Fruit fly (Drosophila melanogaster) whole organism, wandering third instar larva: ENCODE data around the gene mbf1.

ENCODE experiments used
- Abd-B ChIP-seq: fragments of >200 bp; optimal IDR thresholded peaks from 2 replicates; lab custom pipeline; 2017; ENCODE audit warnings: missing biosample characterization, missing genetic modification characterization
- CG32264 ChIP-seq: fragments of 200-800 bp; sonication (Bioruptor generic); optimal IDR thresholded peaks from 2 replicates; lab custom pipeline; 2016; ENCODE audit warnings: missing biosample characterization, missing genetic modification characterization
- CG9705 ChIP-seq: fragments of 200-800 bp; sonication (Bioruptor generic); optimal IDR thresholded peaks from 2 replicates; lab custom pipeline; 2018; ENCODE audit warnings: missing biosample characterization, mild to moderate bottlenecking, missing genetic modification characterization
- CrebA ChIP-seq: fragments of 200-800 bp; sonication (Bioruptor generic); optimal IDR thresholded peaks from 2 replicates; lab custom pipeline; 2016; ENCODE audit warnings: missing biosample characterization, mild to moderate bottlenecking, missing genetic modification characterization, borderline replicate concordance
- Dfd ChIP-seq: fragments of >200 bp; optimal IDR thresholded peaks from 2 replicates; lab custom pipeline; 2017; ENCODE audit warnings: missing biosample characterization, missing genetic modification characterization
- Dif ChIP-seq: fragments of 200-275, 200-300 bp; sonication (Bioruptor generic); optimal IDR thresholded peaks from 2 replicates; lab custom pipeline; 2018; ENCODE audit warnings: missing biosample characterization, missing genetic modification characterization; ENCODE audit not compliant: partially characterized antibody
- GATAd ChIP-seq: sonication (Bioruptor generic); optimal IDR thresholded peaks from 2 replicates; lab custom pipeline; 2016; ENCODE audit warnings: missing biosample characterization, missing genetic modification characterization
- HLH106 ChIP-seq: fragments of 200-800 bp; optimal IDR thresholded peaks from 3 replicates; lab custom pipeline; 2019; ENCODE audit warnings: missing biosample characterization, mild to moderate bottlenecking, missing genetic modification characterization, moderate library complexity
- Hnf4 ChIP-seq: fragments of 200-800 bp; sonication (Bioruptor generic); optimal IDR thresholded peaks from 2 replicates; lab custom pipeline; 2016; ENCODE audit warnings: missing biosample characterization, mild to moderate bottlenecking, missing genetic modification characterization
- Hr78 ChIP-seq: fragments of >200 bp; optimal IDR thresholded peaks from 2 replicates; lab custom pipeline; 2017; ENCODE audit warnings: missing biosample characterization, missing genetic modification characterization
- Hr83 ChIP-seq: fragments of 200-300 bp; sonication (Bioruptor generic); optimal IDR thresholded peaks from 2 replicates; lab custom pipeline; 2016; ENCODE audit warnings: missing biosample characterization, mild to moderate bottlenecking, missing genetic modification characterization, moderate library complexity; ENCODE audit not compliant: poor library complexity, severe bottlenecking
- Jra ChIP-seq: sonication (Bioruptor generic); optimal IDR thresholded peaks from 2 replicates; lab custom pipeline; 2016; ENCODE audit warnings: missing biosample characterization, missing genetic modification characterization
- Mio ChIP-seq: sonication (Bioruptor generic); optimal IDR thresholded peaks from 2 replicates; lab custom pipeline; 2016; ENCODE audit warnings: missing biosample characterization, missing genetic modification characterization
- Myc ChIP-seq: fragments of >200 bp; optimal IDR thresholded peaks from 2 replicates; lab custom pipeline; 2017
- N ChIP-seq: fragments of >200 bp; optimal IDR thresholded peaks from 2 replicates; lab custom pipeline; 2018; ENCODE audit warnings: missing biosample characterization, missing external identifiers, missing genetic modification characterization
- OdsH ChIP-seq: fragments of 200-800 bp; sonication (Bioruptor generic); optimal IDR thresholded peaks from 2 replicates; lab custom pipeline; 2016; ENCODE audit warnings: missing biosample characterization, mild to moderate bottlenecking, missing genetic modification characterization
- Rel ChIP-seq, 2 experiments: fragments of 200-800 bp; sonication (Bioruptor generic) in 1 of 2; optimal IDR thresholded peaks; 2 replicates in 1 of 2; 3 replicates in 1 of 2; lab custom pipeline; 2016 to 2019; ENCODE audit warnings: mild to moderate bottlenecking in 2 of 2, missing biosample characterization in 2 of 2, missing genetic modification characterization in 2 of 2, moderate library complexity in 1 of 2
- Sp1 ChIP-seq: fragments of 200-800 bp; sonication (Bioruptor generic); optimal IDR thresholded peaks from 3 replicates; lab custom pipeline; 2019; ENCODE audit warnings: missing biosample characterization, mild to moderate bottlenecking, missing genetic modification characterization, moderate library complexity
- Vsx2 ChIP-seq: fragments of 200-300, 225-300 bp; sonication (Bioruptor generic); optimal IDR thresholded peaks from 2 replicates; lab custom pipeline; 2018; ENCODE audit warnings: missing biosample characterization, missing genetic modification characterization; ENCODE audit not compliant: partially characterized antibody
- br ChIP-seq: fragments of 200-800 bp; sonication (Bioruptor generic); optimal IDR thresholded peaks from 2 replicates; lab custom pipeline; 2016; ENCODE audit warnings: missing biosample characterization, missing genetic modification characterization
- brk ChIP-seq: fragments of 200-800 bp; sonication (Bioruptor generic); optimal IDR thresholded peaks from 2 replicates; lab custom pipeline; 2016; ENCODE audit warnings: missing biosample characterization, mild to moderate bottlenecking, missing genetic modification characterization
- dl ChIP-seq, 2 experiments: fragments of 175-275, 200-275 bp in 1 of 2; fragments of 200-275 bp in 1 of 2; sonication (Bioruptor generic); optimal IDR thresholded peaks; lab custom pipeline; 2018; ENCODE audit warnings: mild to moderate bottlenecking in 2 of 2, missing biosample characterization in 2 of 2, missing genetic modification characterization in 2 of 2, moderate library complexity in 2 of 2; ENCODE audit not compliant: partially characterized antibody in 2 of 2, insufficient read depth in 1 of 2
- dmrt93B ChIP-seq: fragments of 200-800 bp; sonication (Bioruptor generic); optimal IDR thresholded peaks from 2 replicates; lab custom pipeline; 2018; ENCODE audit warnings: missing biosample characterization, mild to moderate bottlenecking, missing genetic modification characterization
- dsf ChIP-seq: sonication (Bioruptor generic); optimal IDR thresholded peaks from 2 replicates; lab custom pipeline; 2016; ENCODE audit warnings: missing biosample characterization, missing genetic modification characterization, borderline replicate concordance
- ey ChIP-seq: fragments of 200-800 bp; sonication (Bioruptor generic); optimal IDR thresholded peaks from 2 replicates; lab custom pipeline; 2016; ENCODE audit warnings: missing biosample characterization, missing genetic modification characterization
- foxo ChIP-seq, 2 experiments: fragments of 200-800 bp; sonication (Bioruptor generic); optimal IDR thresholded peaks; 2 replicates in 1 of 2; 3 replicates in 1 of 2; lab custom pipeline; 2016 to 2017; ENCODE audit warnings: missing biosample characterization in 2 of 2, missing genetic modification characterization in 2 of 2
- fru ChIP-seq: fragments of 200-800 bp; sonication (Bioruptor generic); optimal IDR thresholded peaks from 3 replicates; lab custom pipeline; 2016; ENCODE audit warnings: missing biosample characterization, mild to moderate bottlenecking, missing genetic modification characterization
- h ChIP-seq: fragments of 200-800 bp; sonication (Bioruptor generic); optimal IDR thresholded peaks from 3 replicates; lab custom pipeline; 2016; ENCODE audit warnings: missing biosample characterization, mild to moderate bottlenecking, missing genetic modification characterization
- jim ChIP-seq: fragments of 175-275, 200-325 bp; sonication (Bioruptor generic); optimal IDR thresholded peaks from 2 replicates; lab custom pipeline; 2016; ENCODE audit warnings: missing biosample characterization, mild to moderate bottlenecking, missing genetic modification characterization
- lola ChIP-seq: fragments of >200 bp; optimal IDR thresholded peaks from 2 replicates; lab custom pipeline; 2017; ENCODE audit warnings: missing biosample characterization, missing genetic modification characterization
- pan ChIP-seq: fragments of >200 bp; optimal IDR thresholded peaks from 2 replicates; lab custom pipeline; 2017
- psq ChIP-seq: fragments of 200-800 bp; sonication (Bioruptor generic); optimal IDR thresholded peaks from 3 replicates; lab custom pipeline; 2017; ENCODE audit warnings: missing biosample characterization, mild to moderate bottlenecking, missing genetic modification characterization, moderate library complexity
- rgr ChIP-seq: fragments of 200-800 bp; sonication (Bioruptor generic); optimal IDR thresholded peaks from 3 replicates; lab custom pipeline; 2016; ENCODE audit warnings: missing biosample characterization, mild to moderate bottlenecking, missing genetic modification characterization
- sage ChIP-seq: fragments of 200-800 bp; sonication (Bioruptor generic); optimal IDR thresholded peaks from 2 replicates; lab custom pipeline; 2016; ENCODE audit warnings: missing biosample characterization, mild to moderate bottlenecking, missing genetic modification characterization
- sv ChIP-seq: fragments of 200-800 bp; sonication (Bioruptor generic); optimal IDR thresholded peaks from 3 replicates; lab custom pipeline; 2016; ENCODE audit warnings: missing biosample characterization, missing genetic modification characterization
- tai ChIP-seq: sonication (Bioruptor generic); optimal IDR thresholded peaks from 2 replicates; lab custom pipeline; 2016; ENCODE audit warnings: missing biosample characterization, missing genetic modification characterization
- usp ChIP-seq: fragments of >200 bp; optimal IDR thresholded peaks from 2 replicates; lab custom pipeline; 2017; ENCODE audit warnings: missing biosample characterization, missing genetic modification characterization
- woc ChIP-seq: sonication (Bioruptor generic); optimal IDR thresholded peaks from 2 replicates; lab custom pipeline; 2016; ENCODE audit warnings: missing biosample characterization, mild to moderate bottlenecking, missing genetic modification characterization

Gene mbf1

dm6 chr3L:16582678-16583315 lies 8.6 kb downstream of the mbf1 start, which contains the start of gene Rpn12:
Gene Rpn12, plus strand, starts transcription at chr3L:16583028.
- no peak for TF ChIP-seq CrebA (GFP tag; lab: Kevin White, UChicago)
- peak; percentile 29 for TF ChIP-seq Hr83 (GFP tag; lab: Kevin White, UChicago)
- TF ChIP-seq dl (GFP tag; optimal IDR thresholded peaks at IDR 0.05; lab: Kevin White, UChicago; ENCODE audit: insufficient read depth in 1 of 2, partially characterized antibody in 2 of 2): no peak
- no peak for TF ChIP-seq lola (GFP tag; lab: Kevin White, UChicago)
- TF ChIP-seq Rel (GFP tag; optimal IDR thresholded peaks at IDR 0.05; lab: Kevin White, UChicago): no peak
- TF ChIP-seq Rel (tag; optimal IDR thresholded peaks at IDR 0.05; lab: Kevin White, UChicago): peak; percentile 50
- TF ChIP-seq woc (GFP tag; lab: Kevin White, UChicago): peak; percentile 45
- peak; percentile 42 for TF ChIP-seq Sp1 (GFP tag; lab: Kevin White, UChicago)
- peak; percentile 33 for TF ChIP-seq ey (GFP tag; lab: Kevin White, UChicago)
- TF ChIP-seq brk (GFP tag; lab: Kevin White, UChicago): no peak
- no peak for TF ChIP-seq tai (GFP tag; lab: Kevin White, UChicago)
- peak; percentile 49 for TF ChIP-seq h (GFP tag; lab: Kevin White, UChicago)
- no peak for TF ChIP-seq pan (lab: Kevin White, UChicago)
- no peak for TF ChIP-seq sage
- TF ChIP-seq rgr (GFP tag; lab: Kevin White, UChicago): peak; percentile 22
- TF ChIP-seq usp (GFP tag; lab: Kevin White, UChicago): no peak
- no peak for TF ChIP-seq Hnf4
- TF ChIP-seq Mio: no peak
- TF ChIP-seq sv (GFP tag; lab: Kevin White, UChicago): no peak
- no peak for TF ChIP-seq OdsH (GFP tag; lab: Kevin White, UChicago)
- peak; percentile 22 for TF ChIP-seq br (GFP tag; lab: Kevin White, UChicago)
- no peak for TF ChIP-seq Hr78 (GFP tag; lab: Kevin White, UChicago)
- peak in 1 of 2 experiments; percentile 58 for TF ChIP-seq foxo (GFP tag; optimal IDR thresholded peaks at IDR 0.05; lab: Kevin White, UChicago)
- no peak for TF ChIP-seq Abd-B (GFP tag; lab: Kevin White, UChicago)
- TF ChIP-seq jim (GFP tag; lab: Kevin White, UChicago): no peak
- TF ChIP-seq Jra (GFP tag; lab: Kevin White, UChicago): peak; percentile 27
- no peak for TF ChIP-seq Dfd
- peak; percentile 45 for TF ChIP-seq fru
- peak; percentile 29 for TF ChIP-seq dsf (GFP tag; lab: Kevin White, UChicago)
- peak; percentile 12 for TF ChIP-seq CG9705 (GFP tag; lab: Kevin White, UChicago)
- peak; percentile 65 for TF ChIP-seq HLH106
- TF ChIP-seq Vsx2: no peak
- TF ChIP-seq psq: no peak
- TF ChIP-seq GATAd (GFP tag; lab: Kevin White, UChicago): no peak
- TF ChIP-seq Dif: no peak
- TF ChIP-seq Myc (lab: Kevin White, UChicago): peak; percentile 15
- no peak for TF ChIP-seq CG32264 (GFP tag; lab: Kevin White, UChicago)
- no peak for TF ChIP-seq dmrt93B
- no peak for TF ChIP-seq N (GFP tag; lab: Kevin White, UChicago)

- TF ChIP-seq Sp1 (GFP tag; lab: Kevin White, UChicago) (peak; percentile 11), rgr (GFP tag; lab: Kevin White, UChicago) (peak; percentile 63), ey (GFP tag; lab: Kevin White, UChicago) (no peak), HLH106 (peak; percentile 13), woc (GFP tag; lab: Kevin White, UChicago) (peak; percentile 87), foxo (GFP tag; optimal IDR thresholded peaks at IDR 0.05; lab: Kevin White, UChicago) (peak in 1 of 2 experiments; percentile 2), N (GFP tag; lab: Kevin White, UChicago) (no peak), lola (GFP tag; lab: Kevin White, UChicago) (no peak), tai (GFP tag; lab: Kevin White, UChicago) (no peak), Dif (peak; percentile 10), Rel (GFP tag; optimal IDR thresholded peaks at IDR 0.05; lab: Kevin White, UChicago) (no peak), Rel (tag; optimal IDR thresholded peaks at IDR 0.05; lab: Kevin White, UChicago) (peak; percentile 46), sage (no peak), Hr83 (GFP tag; lab: Kevin White, UChicago) (peak; percentile 8)
Measured at dm6 chr3L:16584074-16584578, 9.9 kb downstream of the mbf1 start, which contains the start of gene UQCR-C2. Gene UQCR-C2, plus strand, starts transcription at chr3L:16584124.
